Worm (Caenorhabditis elegans) whole organism, L3 larva: ENCODE measurements around the gene F58B4.5.

Experiments
- R02D3.7 ChIP-seq: fragments of 150-350 bp; optimal IDR thresholded peaks from 2 replicates; lab custom pipeline; 2014; ENCODE audit warnings: missing biosample characterization, missing genetic modification characterization
- ZK546.5 ChIP-seq: sonication (generic microtip); optimal IDR thresholded peaks from 2 replicates; lab custom pipeline; 2017; ENCODE audit warnings: missing biosample characterization, missing genetic modification characterization
- aly-2 ChIP-seq: fragments of 150-350 bp; optimal IDR thresholded peaks from 2 replicates; lab custom pipeline; 2014; ENCODE audit warnings: missing biosample characterization, missing genetic modification characterization
- ama-1 ChIP-seq: fragments of 150-350 bp; optimal IDR thresholded peaks from 2 replicates; lab custom pipeline; 2018
- ceh-28 ChIP-seq: fragments of 150-350 bp; optimal IDR thresholded peaks from 2 replicates; lab custom pipeline; 2014; ENCODE audit warnings: missing biosample characterization, missing genetic modification reagents, missing genetic modification characterization
- ceh-82 ChIP-seq: fragments of 150-350 bp; optimal IDR thresholded peaks from 2 replicates; lab custom pipeline; 2014; ENCODE audit warnings: missing biosample characterization, missing genetic modification characterization
- ceh-9 ChIP-seq: sonication (generic microtip); optimal IDR thresholded peaks from 2 replicates; lab custom pipeline; 2018; ENCODE audit warnings: missing biosample characterization, missing genetic modification characterization
- daf-12 ChIP-seq: fragments of 150-350 bp; optimal IDR thresholded peaks from 2 replicates; lab custom pipeline; 2014; ENCODE audit warnings: missing biosample characterization, missing genetic modification reagents, missing genetic modification characterization
- elt-1 ChIP-seq: fragments of 150-350 bp; optimal IDR thresholded peaks from 2 replicates; lab custom pipeline; 2014; ENCODE audit warnings: missing biosample characterization, missing genetic modification characterization
- elt-2 ChIP-seq: sonication (generic microtip); optimal IDR thresholded peaks from 2 replicates; lab custom pipeline; 2016; ENCODE audit warnings: missing genetic modification reagents, mild to moderate bottlenecking, missing genetic modification characterization, missing compliant biosample characterization
- elt-3 ChIP-seq, 3 experiments: fragments of 150-350 bp in 1 of 3; sonication (generic microtip) in 2 of 3; optimal IDR thresholded peaks; 2 replicates in 2 of 3; 4 replicates in 1 of 3; lab custom pipeline; 2014 to 2017; ENCODE audit warnings: missing biosample characterization in 3 of 3, missing genetic modification characterization in 3 of 3
- eor-1 ChIP-seq, 2 experiments: fragments of 150-350 bp; optimal IDR thresholded peaks; 2 replicates each; lab custom pipeline; 2014 to 2018; ENCODE audit warnings: missing biosample characterization in 2 of 2, missing genetic modification characterization in 2 of 2
- fkh-10 ChIP-seq: sonication (generic microtip); optimal IDR thresholded peaks from 2 replicates; lab custom pipeline; 2017; ENCODE audit warnings: missing biosample characterization, missing genetic modification reagents, missing genetic modification characterization
- fkh-2 ChIP-seq: fragments of 150-350 bp; optimal IDR thresholded peaks from 2 replicates; lab custom pipeline; 2014; ENCODE audit warnings: missing biosample characterization, missing genetic modification reagents, missing genetic modification characterization
- fos-1 ChIP-seq: fragments of 150-350 bp; optimal IDR thresholded peaks from 2 replicates; lab custom pipeline; 2014; ENCODE audit warnings: missing biosample characterization, missing genetic modification characterization
- hmg-11 ChIP-seq: sonication (generic microtip); optimal IDR thresholded peaks from 2 replicates; lab custom pipeline; 2016; ENCODE audit warnings: missing genetic modification characterization, missing compliant biosample characterization
- jun-1 ChIP-seq: fragments of 150-350 bp; optimal IDR thresholded peaks from 2 replicates; lab custom pipeline; 2014; ENCODE audit warnings: missing biosample characterization, missing genetic modification reagents, missing genetic modification characterization
- lin-15B ChIP-seq: fragments of 150-350 bp; optimal IDR thresholded peaks from 2 replicates; lab custom pipeline; 2014; ENCODE audit warnings: missing biosample characterization, missing genetic modification characterization
- lin-39 ChIP-seq: fragments of 150-350 bp; optimal IDR thresholded peaks from 2 replicates; lab custom pipeline; 2018; ENCODE audit warnings: missing biosample characterization, missing genetic modification reagents, missing genetic modification characterization
- lsy-12 ChIP-seq: sonication (generic microtip); optimal IDR thresholded peaks from 2 replicates; lab custom pipeline; 2016; ENCODE audit warnings: mild to moderate bottlenecking, missing genetic modification characterization, missing compliant biosample characterization
- mdl-1 ChIP-seq: fragments of 150-350 bp; optimal IDR thresholded peaks from 2 replicates; lab custom pipeline; 2014; ENCODE audit warnings: missing biosample characterization, missing genetic modification characterization
- mml-1 ChIP-seq: fragments of 150-350 bp; sonication (generic microtip); optimal IDR thresholded peaks from 3 replicates; lab custom pipeline; 2014; ENCODE audit warnings: missing biosample characterization, missing genetic modification characterization
- nfya-1 ChIP-seq: sonication (generic microtip); optimal IDR thresholded peaks from 2 replicates; lab custom pipeline; 2017; ENCODE audit warnings: missing genetic modification characterization, mild to moderate bottlenecking, missing compliant biosample characterization, antibody characterized with exemption, moderate library complexity; ENCODE audit not compliant: insufficient read depth
- nhr-11 ChIP-seq: fragments of 150-350 bp; optimal IDR thresholded peaks from 2 replicates; lab custom pipeline; 2014; ENCODE audit warnings: missing biosample characterization, missing genetic modification characterization
- nhr-12 ChIP-seq: fragments of 150-350 bp; optimal IDR thresholded peaks from 2 replicates; lab custom pipeline; 2014; ENCODE audit warnings: missing biosample characterization, missing genetic modification characterization
- nhr-25 ChIP-seq: sonication (generic microtip); optimal IDR thresholded peaks from 2 replicates; lab custom pipeline; 2017; ENCODE audit warnings: missing biosample characterization, missing genetic modification characterization
- nhr-67 ChIP-seq: fragments of 150-350 bp; optimal IDR thresholded peaks from 2 replicates; lab custom pipeline; 2014; ENCODE audit warnings: missing biosample characterization, missing genetic modification characterization
- pha-4 ChIP-seq: fragments of 150-350 bp; optimal IDR thresholded peaks from 2 replicates; lab custom pipeline; 2014; ENCODE audit warnings: missing biosample characterization, missing genetic modification reagents, missing genetic modification characterization
- pqm-1 ChIP-seq: fragments of 150-350 bp; optimal IDR thresholded peaks from 2 replicates; lab custom pipeline; 2017; ENCODE audit warnings: missing biosample characterization, missing genetic modification characterization, inconsistent platforms
- sea-2 ChIP-seq: fragments of 150-350 bp; sonication (generic microtip); optimal IDR thresholded peaks from 4 replicates; lab custom pipeline; 2014; ENCODE audit warnings: missing biosample characterization, missing genetic modification reagents, missing genetic modification characterization
- skn-1 ChIP-seq: fragments of 150-350 bp; optimal IDR thresholded peaks from 2 replicates; lab custom pipeline; 2014; ENCODE audit warnings: missing biosample characterization, missing genetic modification characterization
- tbx-2 ChIP-seq: sonication (generic microtip); optimal IDR thresholded peaks from 2 replicates; lab custom pipeline; 2016; ENCODE audit warnings: mild to moderate bottlenecking, missing genetic modification characterization, missing compliant biosample characterization
- unc-39 ChIP-seq: sonication (generic microtip); optimal IDR thresholded peaks from 4 replicates; lab custom pipeline; 2017; ENCODE audit warnings: missing biosample characterization, missing genetic modification characterization
- unc-62 ChIP-seq: fragments of 150-350 bp; sonication (generic microtip); optimal IDR thresholded peaks from 4 replicates; lab custom pipeline; 2014; ENCODE audit warnings: missing biosample characterization, missing genetic modification reagents, missing genetic modification characterization
- ztf-11 ChIP-seq: fragments of 150-350 bp; optimal IDR thresholded peaks from 2 replicates; lab custom pipeline; 2014; ENCODE audit warnings: missing biosample characterization, missing genetic modification characterization
- ztf-4 ChIP-seq: fragments of 150-350 bp; optimal IDR thresholded peaks from 2 replicates; lab custom pipeline; 2014; ENCODE audit warnings: missing biosample characterization, missing genetic modification characterization

F58B4.5 gene

DNA sequence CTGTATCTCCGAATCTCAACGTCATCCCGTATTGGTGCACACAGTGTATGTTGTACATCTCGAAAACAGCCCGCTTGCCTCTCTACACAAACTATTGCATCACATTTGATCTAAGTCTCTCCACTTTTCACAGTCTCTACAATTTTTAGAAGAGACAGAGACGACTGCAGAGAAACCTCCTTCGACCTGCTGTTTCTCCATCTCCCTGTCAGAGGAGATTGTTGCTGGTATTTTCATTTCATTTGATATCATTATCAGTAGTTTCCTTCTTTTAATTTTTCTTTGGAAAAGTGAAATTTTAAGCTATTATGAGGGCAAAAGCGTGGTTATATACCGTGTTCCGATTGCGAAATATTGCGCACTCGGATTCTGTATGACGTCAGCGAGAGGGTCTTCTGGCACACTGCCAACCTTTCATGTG is 8.1 kb downstream of the F58B4.5 start (continued):
- TF ChIP-seq sea-2 (GFP tag; lab: Kevin White, UChicago) (no peak), lin-39 (tag; lab: Kevin White, UChicago) (no peak), hmg-11 (tag; lab: Kevin White, UChicago) (peak; percentile 70), nhr-11 (tag; lab: Kevin White, UChicago) (no peak), R02D3.7 (tag; lab: Kevin White, UChicago) (peak; percentile 26)

DNA sequence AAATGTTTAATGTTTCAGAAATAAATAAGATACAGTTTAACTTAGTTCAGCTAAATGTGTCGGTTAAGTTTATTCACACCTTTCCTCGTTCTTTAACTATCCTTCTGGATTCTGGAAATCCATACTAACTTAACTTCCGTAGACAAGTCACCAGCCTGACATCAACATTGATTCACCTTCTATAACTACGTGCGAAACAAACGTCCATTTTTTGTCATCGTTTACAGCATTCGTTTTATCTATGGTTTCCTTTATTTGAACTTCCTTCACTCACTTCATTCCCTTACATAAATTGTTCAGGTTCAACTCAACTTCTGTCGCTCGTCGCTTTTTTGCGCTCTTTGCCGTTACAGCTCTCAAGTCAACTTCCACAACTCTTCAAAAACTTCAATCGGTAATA is 8.7 kb downstream of the F58B4.5 start, which contains the start of gene F17C11.26:
F17C11.26 (plus strand) TSS at position 301 of the 400 bp plus-strand sequence.
- TF ChIP-seq fkh-10: no peak
- TF ChIP-seq nhr-12 (tag; lab: Kevin White, UChicago): no peak
- no peak for TF ChIP-seq lsy-12
- no peak for TF ChIP-seq skn-1 (tag; lab: Kevin White, UChicago)
- no peak for TF ChIP-seq pqm-1 (tag; lab: Kevin White, UChicago)
- no peak for TF ChIP-seq ceh-82 (tag; lab: Kevin White, UChicago)
- no peak for TF ChIP-seq jun-1 (tag; lab: Kevin White, UChicago)
- TF ChIP-seq mml-1 (tag; lab: Kevin White, UChicago): no peak
- TF ChIP-seq, all 47 proteins: peak for 0

DNA sequence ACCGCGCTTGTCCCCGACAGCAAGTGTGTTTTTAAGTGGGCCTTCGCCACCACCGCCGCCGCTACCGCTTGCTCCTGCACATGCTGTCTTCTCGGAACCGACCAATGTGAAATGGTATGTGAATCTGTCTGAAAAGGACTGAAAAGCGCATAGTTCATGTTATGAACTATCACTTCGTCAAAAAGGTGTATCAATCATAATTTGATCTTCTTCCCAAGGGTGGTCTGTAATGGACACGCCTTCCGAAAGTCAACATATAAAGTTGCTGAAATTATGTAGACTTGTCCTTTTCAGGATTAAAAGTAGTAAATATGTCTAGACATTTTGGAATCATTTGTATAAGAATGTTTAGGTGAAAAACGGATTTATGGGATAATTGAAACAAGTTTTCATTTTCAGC is 9.7 kb downstream of the F58B4.5 start, which contains the start of gene zip-9:
zip-9 (plus strand) TSS at position 301 of the 400 bp plus-strand sequence.
- TF ChIP-seq elt-3 (tag; optimal IDR thresholded peaks at IDR 0.05; lab: Kevin White, UChicago) (no peak), ceh-9 (tag; lab: Kevin White, UChicago) (no peak), pha-4 (no peak), ZK546.5 (no peak), aly-2 (no peak), lin-15B (no peak), unc-39 (tag; lab: Kevin White, UChicago) (no peak), ceh-82 (tag; lab: Kevin White, UChicago) (no peak), nhr-25 (no peak), nhr-67 (tag; lab: Kevin White, UChicago) (no peak), hmg-11 (tag; lab: Kevin White, UChicago) (no peak), ztf-11 (no peak), lin-39 (tag; lab: Kevin White, UChicago) (no peak), unc-62 (GFP tag; lab: Kevin White, UChicago) (no peak), daf-12 (tag; lab: Kevin White, UChicago) (no peak), jun-1 (tag; lab: Kevin White, UChicago) (no peak)

DNA sequence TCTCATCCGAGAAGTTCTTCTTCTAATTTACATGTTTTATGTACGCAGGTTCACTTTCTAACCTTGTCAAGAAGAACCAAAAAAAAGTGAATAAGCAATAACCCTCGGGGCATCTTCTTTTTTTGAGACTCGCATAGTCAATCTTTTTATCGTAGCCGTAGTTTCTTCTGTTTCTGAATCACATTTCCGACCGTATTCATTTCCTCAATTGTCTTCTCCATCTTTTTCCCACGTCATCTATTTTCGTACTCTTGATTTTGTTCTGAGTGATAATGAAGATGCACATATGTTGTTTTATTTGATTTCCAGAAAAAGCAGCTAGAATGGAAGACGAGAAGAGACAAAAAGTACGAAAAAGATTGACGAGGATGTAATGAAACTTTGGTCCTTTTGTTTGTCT is 12.4 kb downstream of the F58B4.5 start:
- TF ChIP-seq nhr-25: no peak
- peak; percentile 74 for TF ChIP-seq fkh-10

DNA sequence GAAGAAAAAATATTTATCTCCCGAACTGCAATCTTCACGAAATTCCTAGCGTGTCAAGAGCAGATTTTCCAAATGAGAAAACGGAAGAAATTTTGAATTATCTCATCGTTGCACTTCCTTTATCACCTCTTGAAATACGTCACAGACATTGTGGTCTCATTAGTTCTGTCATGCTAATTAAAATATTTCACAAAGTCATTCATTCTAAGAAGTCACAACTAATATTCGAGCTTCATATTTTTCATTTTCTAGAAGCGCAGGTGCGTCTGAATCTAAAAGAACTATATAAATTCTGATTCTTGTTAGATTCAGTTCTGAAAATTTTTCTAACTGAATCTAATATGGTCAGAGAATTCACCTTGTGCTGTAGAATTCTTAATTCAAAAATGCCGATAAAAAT is 14.7 kb downstream of the F58B4.5 start:
- TF ChIP-seq ama-1 (no peak), nfya-1 (no peak)

DNA sequence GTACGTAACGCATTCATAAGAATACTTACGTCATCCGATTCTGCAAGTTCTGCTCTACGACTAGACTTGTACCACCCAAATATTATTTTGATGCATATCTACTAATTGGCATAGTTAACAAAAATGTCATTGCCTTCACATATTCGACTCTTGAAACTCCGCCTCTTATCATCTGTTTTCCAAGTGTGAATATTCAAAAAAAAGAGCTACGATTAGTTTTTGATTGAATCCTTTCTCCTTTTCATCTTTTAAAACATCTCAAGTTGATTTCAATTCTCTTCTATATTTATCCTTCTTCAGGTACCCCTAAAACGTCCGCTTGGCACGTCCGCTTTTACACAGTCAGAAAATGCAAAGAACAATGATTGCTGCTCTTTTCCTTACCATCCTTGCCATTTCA is 15.4 kb downstream of the F58B4.5 start, which contains the start of gene F17C11.2:
F17C11.2 (plus strand) TSS at position 301 of the 400 bp plus-strand sequence.
- TF ChIP-seq mdl-1 (no peak), tbx-2 (tag; lab: Kevin White, UChicago) (no peak)

DNA sequence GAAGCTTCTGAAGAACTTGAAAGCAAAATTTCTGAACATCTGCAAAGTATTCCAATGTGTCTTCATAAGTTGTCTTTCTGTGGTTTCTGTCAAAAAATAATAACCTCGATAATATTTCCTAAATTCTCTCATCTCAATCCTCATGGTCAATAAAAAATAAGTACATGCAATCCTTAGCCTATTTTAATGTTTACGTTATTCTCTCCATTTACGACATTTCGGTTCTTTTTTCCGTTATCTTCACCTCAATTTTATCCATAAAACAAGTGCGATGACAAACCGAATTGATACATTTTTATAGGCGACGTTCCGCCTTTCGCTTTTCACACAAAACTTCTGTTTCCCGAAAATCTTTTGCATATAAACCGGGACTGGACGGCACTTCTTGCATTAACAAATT is 17.0 kb downstream of the F58B4.5 start, which contains the start of gene col-153:
col-153 (plus strand) TSS at position 301 of the 400 bp plus-strand sequence.
- no peak for TF ChIP-seq unc-62 (GFP tag; lab: Kevin White, UChicago)
- TF ChIP-seq eor-1 (tag; optimal IDR thresholded peaks at IDR 0.05; lab: Kevin White, UChicago): no peak
- no peak for TF ChIP-seq nfya-1
- TF ChIP-seq nhr-25: no peak
- TF ChIP-seq ZK546.5: no peak
- TF ChIP-seq fkh-2 (tag; lab: Kevin White, UChicago): no peak
- TF ChIP-seq fos-1 (tag; lab: Kevin White, UChicago): no peak
- no peak for TF ChIP-seq ceh-82 (tag; lab: Kevin White, UChicago)
- no peak for TF ChIP-seq R02D3.7 (tag; lab: Kevin White, UChicago)
- TF ChIP-seq elt-3 (tag; optimal IDR thresholded peaks at IDR 0.05; lab: Kevin White, UChicago): no peak
- TF ChIP-seq ceh-28 (tag; lab: Kevin White, UChicago): no peak
- TF ChIP-seq nhr-67 (tag; lab: Kevin White, UChicago): no peak
- no peak for TF ChIP-seq tbx-2 (tag; lab: Kevin White, UChicago)
- TF ChIP-seq pqm-1 (tag; lab: Kevin White, UChicago): no peak
- TF ChIP-seq ztf-4 (tag; lab: Kevin White, UChicago): no peak
- TF ChIP-seq pha-4: no peak
- TF ChIP-seq elt-2 (tag; lab: Kevin White, UChicago): no peak
- TF ChIP-seq elt-1: no peak
- TF ChIP-seq unc-39 (tag; lab: Kevin White, UChicago): no peak
